Fruit fly (Drosophila melanogaster): ENCODE results near the gene eIF2D.

eIF2D gene

DNA sequence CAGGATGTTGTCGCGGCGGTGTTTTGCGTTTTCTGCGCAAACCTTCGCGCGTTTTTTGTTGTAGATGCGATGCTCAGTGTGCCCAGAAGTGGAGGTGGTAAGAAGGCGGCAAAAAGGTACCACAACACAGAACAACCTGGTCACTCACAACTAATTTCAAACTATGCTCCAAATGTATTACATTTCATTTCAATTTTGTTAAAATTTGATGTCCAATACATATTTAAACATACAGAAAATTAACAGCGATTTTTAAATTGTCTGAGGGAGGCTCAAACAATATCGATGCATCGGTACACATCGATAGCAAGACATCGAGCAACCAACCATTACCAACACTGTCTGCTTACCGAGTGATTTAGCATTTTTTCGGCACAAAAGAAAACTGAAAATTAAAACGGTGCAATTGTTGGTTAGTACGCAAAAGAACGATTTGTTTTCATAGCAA lies 1.6 kb upstream of the eIF2D start, which contains the start of the genes Slbp and Rpn2 (continued):
- TF ChIP-seq Ets97D (GFP tag; optimal IDR thresholded peaks at IDR 0.05) (peak; percentile 87), Deaf1 (tag; optimal IDR thresholded peaks at IDR 0.05) (peak; percentile 36), CG3407 (GFP tag; optimal IDR thresholded peaks at IDR 0.05) (no peak), her (GFP tag; optimal IDR thresholded peaks at IDR 0.05) (peak; percentile 41), CG15601 (tag; optimal IDR thresholded peaks at IDR 0.05) (peak; percentile 10), dysf (GFP tag; IDR thresholded peaks at IDR 0.05) (0 out of 3 replicates have a peak, but pooled peaks have one; percentile 13), Bgb (GFP tag; IDR thresholded peaks at IDR 0.05; ENCODE audit: partially characterized antibody) (peak; percentile 95), dpn (GFP tag; optimal IDR thresholded peaks at IDR 0.05) (peak; percentile 40 to 58), sug (tag; optimal IDR thresholded peaks at IDR 0.05) (peak; percentile 42), CG10543 (GFP tag; optimal IDR thresholded peaks at IDR 0.05) (peak; percentile 21), vvl (GFP tag; IDR thresholded peaks at IDR 0.05) (peak; percentile 62; the same call in 1 of the 2 replicates), CG10366 (GFP tag; IDR thresholded peaks at IDR 0.05) (no peak), Hr78 (GFP tag; optimal IDR thresholded peaks at IDR 0.05) (no peak), B-H2 (GFP tag; optimal IDR thresholded peaks at IDR 0.05) (peak; percentile 62), CG8924 (tag; optimal IDR thresholded peaks at IDR 0.05) (peak; percentile 49), Six4 (GFP tag; optimal IDR thresholded peaks at IDR 0.05) (no peak), Spps (tag; optimal IDR thresholded peaks at IDR 0.05) (peak; percentile 20), jumu (GFP tag; optimal IDR thresholded peaks at IDR 0.05) (peak; percentile 76), CG6683 (GFP tag; optimal IDR thresholded peaks at IDR 0.05) (peak; percentile 37), jigr1 (GFP tag; IDR thresholded peaks at IDR 0.05) (no peak), tin (GFP tag; optimal IDR thresholded peaks at IDR 0.05) (peak; percentile 20), CG2202 (tag; optimal IDR thresholded peaks at IDR 0.05) (no peak), grn (GFP tag; optimal IDR thresholded peaks at IDR 0.05) (no peak), CG31388 (GFP tag; optimal IDR thresholded peaks at IDR 0.05) (no peak), emc (GFP tag; optimal IDR thresholded peaks at IDR 0.05) (no peak), Ravus (GFP tag; IDR thresholded peaks at IDR 0.05) (no peak), HLH4C (GFP tag; IDR thresholded peaks at IDR 0.05; ENCODE audit: partially characterized antibody) (peak; percentile 89), CG7357 (GFP tag; IDR thresholded peaks at IDR 0.05) (no peak), Dip3 (GFP tag; optimal IDR thresholded peaks at IDR 0.05) (peak; percentile 45), Sox102F (GFP tag; optimal IDR thresholded peaks at IDR 0.05) (no peak), CG11085 (GFP tag; IDR thresholded peaks at IDR 0.05) (peak; percentile 18; the same call in 1 of the 2 replicates), ewg (GFP tag; optimal IDR thresholded peaks at IDR 0.05) (peak; percentile 74), fd64A (GFP tag; optimal IDR thresholded peaks at IDR 0.05) (no peak), Opbp (GFP tag; IDR thresholded peaks at IDR 0.05; ENCODE audit: partially characterized antibody) (peak; percentile 88), CG8359 (GFP tag; optimal IDR thresholded peaks at IDR 0.05; ENCODE audit: borderline replicate concordance) (peak; percentile 66), gfzf (GFP tag; optimal IDR thresholded peaks at IDR 0.05) (peak; percentile 97), dm (GFP tag; optimal IDR thresholded peaks at IDR 0.05) (peak; percentile 60), CG11560 (tag; IDR thresholded peaks at IDR 0.05) (no peak), gsb-n (tag; optimal IDR thresholded peaks at IDR 0.05) (no peak), Bteb2 (GFP tag; optimal IDR thresholded peaks at IDR 0.05) (peak; percentile 15), maf-S (GFP tag; optimal IDR thresholded peaks at IDR 0.05) (peak; percentile 68), CG34376 (GFP tag; optimal IDR thresholded peaks at IDR 0.05) (peak; percentile 61), tna (GFP tag; IDR thresholded peaks at IDR 0.05; ENCODE audit: partially characterized antibody) (peak; percentile 74), Sin3A (optimal IDR thresholded peaks at IDR 0.05) (peak; percentile 98), Fer1 (GFP tag; optimal IDR thresholded peaks at IDR 0.05) (peak; percentile 68), Chrac-16 (GFP tag; optimal IDR thresholded peaks at IDR 0.05) (peak; percentile 10), HmgD (GFP tag; optimal IDR thresholded peaks at IDR 0.05) (peak; percentile 62), chinmo (GFP tag; IDR thresholded peaks at IDR 0.05; ENCODE audit: partially characterized antibody) (peak; percentile 85; the same call in 3 of the 4 replicates), pum (GFP tag; optimal IDR thresholded peaks at IDR 0.05) (peak; percentile 27), kay (GFP tag; optimal IDR thresholded peaks at IDR 0.05) (no peak), H2.0 (GFP tag; IDR thresholded peaks at IDR 0.05) (no peak)

All from whole organism, embryonic.